Worm (Caenorhabditis elegans): ENCODE data around the gene F13B9.2.

F13B9.2 gene

ce11 chrX:8285169-8285796 lies at the start of gene F13B9.2, which contains the start of gene fis-2:
Gene F13B9.2, plus strand, starts transcription at chrX:8285683.
Gene fis-2, minus strand, starts transcription at chrX:8285219.
- TF ChIP-seq cog-1 (tag; optimal IDR thresholded peaks at IDR 0.05) = no peak
- no peak for TF ChIP-seq ref-1 (GFP tag; conservative IDR thresholded peaks at IDR 0.05)
- TF ChIP-seq klf-2 (GFP tag; conservative IDR thresholded peaks at IDR 0.05) = no peak
- no peak for TF ChIP-seq tab-1 (GFP tag; IDR thresholded peaks at IDR 0.05)
- TF ChIP-seq flt-1 (GFP tag; IDR thresholded peaks at IDR 0.05) = no peak
- no peak for TF ChIP-seq ztf-23 (GFP tag; IDR thresholded peaks at IDR 0.05)
- TF ChIP-seq ztf-29 (GFP tag; IDR thresholded peaks at IDR 0.05) = no peak
- TF ChIP-seq T22C8.4 (GFP tag; IDR thresholded peaks at IDR 0.05) = no peak
- no peak for TF ChIP-seq med-1 (GFP tag; optimal IDR thresholded peaks at IDR 0.05; ENCODE audit: insufficient read depth)

DNA sequence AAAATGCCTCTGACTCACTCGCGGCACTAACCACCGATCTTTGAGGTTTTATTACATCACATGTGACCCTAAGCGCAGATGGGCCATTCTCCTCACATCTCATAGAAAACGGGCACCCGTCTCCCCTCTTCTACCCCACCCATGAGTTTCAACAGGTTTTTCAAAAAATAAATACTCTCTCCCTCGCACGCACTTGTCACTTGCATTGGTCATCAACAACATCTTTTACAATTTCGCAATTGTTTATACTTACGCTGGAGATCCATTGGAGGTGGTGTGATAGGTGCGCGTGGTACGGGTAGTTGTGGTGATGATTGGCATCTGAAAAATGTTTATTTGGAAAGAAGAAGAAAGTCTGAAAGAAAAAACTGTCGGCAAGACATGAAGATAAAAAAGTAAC lies 49.5 kb upstream of the F13B9.2 start, which contains the start of gene M60.4:
TSS of gene M60.4 (minus strand) at position 321 of the 400 bp plus-strand sequence.
- TF ChIP-seq klf-2 (GFP tag; conservative IDR thresholded peaks at IDR 0.05) = no peak
- no peak for TF ChIP-seq flt-1 (GFP tag; IDR thresholded peaks at IDR 0.05)
- TF ChIP-seq ref-1 (GFP tag; conservative IDR thresholded peaks at IDR 0.05) = no peak
- no peak for TF ChIP-seq med-1 (GFP tag; optimal IDR thresholded peaks at IDR 0.05; ENCODE audit: insufficient read depth)
- no peak for TF ChIP-seq ztf-23 (GFP tag; IDR thresholded peaks at IDR 0.05)
- TF ChIP-seq T22C8.4 (GFP tag; IDR thresholded peaks at IDR 0.05) = no peak
- no peak for TF ChIP-seq ztf-29 (GFP tag; IDR thresholded peaks at IDR 0.05)
- no peak for TF ChIP-seq cog-1 (tag; optimal IDR thresholded peaks at IDR 0.05)
- TF ChIP-seq tab-1 (GFP tag; IDR thresholded peaks at IDR 0.05) = no peak

DNA sequence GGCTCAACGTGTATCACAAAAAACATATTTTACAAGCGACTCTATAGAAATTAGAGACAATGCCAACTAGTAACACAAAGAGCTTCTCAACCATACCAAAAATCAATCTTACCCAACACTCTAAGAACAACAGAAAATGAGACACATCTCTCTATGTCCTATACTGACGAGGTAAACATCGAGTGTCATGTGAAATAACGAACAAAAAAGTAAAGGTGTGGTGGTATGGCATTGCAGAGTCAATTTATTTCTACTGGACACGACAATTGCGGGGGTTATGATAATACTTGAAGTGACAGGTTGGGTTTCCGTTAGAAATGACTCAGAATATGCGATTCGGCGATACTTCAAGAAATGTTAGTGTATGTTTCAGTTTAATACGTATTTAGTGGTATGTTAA lies 49.0 kb upstream of the F13B9.2 start:
- no peak for TF ChIP-seq T22C8.4 (GFP tag; IDR thresholded peaks at IDR 0.05)
- TF ChIP-seq ztf-29 (GFP tag; IDR thresholded peaks at IDR 0.05) = no peak
- TF ChIP-seq ztf-23 (GFP tag; IDR thresholded peaks at IDR 0.05) = no peak
- no peak for TF ChIP-seq ref-1 (GFP tag; conservative IDR thresholded peaks at IDR 0.05)
- TF ChIP-seq tab-1 (GFP tag; IDR thresholded peaks at IDR 0.05) = no peak
- no peak for TF ChIP-seq flt-1 (GFP tag; IDR thresholded peaks at IDR 0.05)
- TF ChIP-seq med-1 (GFP tag; optimal IDR thresholded peaks at IDR 0.05; ENCODE audit: insufficient read depth) = no peak
- TF ChIP-seq cog-1 (tag; optimal IDR thresholded peaks at IDR 0.05) = no peak
- no peak for TF ChIP-seq klf-2 (GFP tag; conservative IDR thresholded peaks at IDR 0.05)

ce11 chrX:8238639-8239055 lies 46.8 kb upstream of the F13B9.2 start:
- TF ChIP-seq cog-1 (tag; optimal IDR thresholded peaks at IDR 0.05) = no peak
- no peak for TF ChIP-seq med-1 (GFP tag; optimal IDR thresholded peaks at IDR 0.05; ENCODE audit: insufficient read depth)

ce11 chrX:8241906-8242305 lies 43.6 kb upstream of the F13B9.2 start, which contains the start of gene endu-2:
Gene endu-2, plus strand, starts transcription at chrX:8242301.
- TF ChIP-seq ztf-29 (GFP tag; IDR thresholded peaks at IDR 0.05) (no peak), T22C8.4 (GFP tag; IDR thresholded peaks at IDR 0.05) (no peak), tab-1 (GFP tag; IDR thresholded peaks at IDR 0.05) (no peak), klf-2 (GFP tag; conservative IDR thresholded peaks at IDR 0.05) (no peak), cog-1 (tag; optimal IDR thresholded peaks at IDR 0.05) (no peak), flt-1 (GFP tag; IDR thresholded peaks at IDR 0.05) (no peak), med-1 (GFP tag; optimal IDR thresholded peaks at IDR 0.05; ENCODE audit: insufficient read depth) (no peak)

ce11 chrX:8243116-8243515 lies 42.4 kb upstream of the F13B9.2 start:
- TF ChIP-seq tab-1 (GFP tag; IDR thresholded peaks at IDR 0.05) (no peak), cog-1 (tag; optimal IDR thresholded peaks at IDR 0.05) (no peak), ztf-23 (GFP tag; IDR thresholded peaks at IDR 0.05) (no peak), klf-2 (GFP tag; conservative IDR thresholded peaks at IDR 0.05) (no peak), flt-1 (GFP tag; IDR thresholded peaks at IDR 0.05) (no peak), ztf-29 (GFP tag; IDR thresholded peaks at IDR 0.05) (no peak), T22C8.4 (GFP tag; IDR thresholded peaks at IDR 0.05) (no peak), med-1 (GFP tag; optimal IDR thresholded peaks at IDR 0.05; ENCODE audit: insufficient read depth) (no peak), ref-1 (GFP tag; conservative IDR thresholded peaks at IDR 0.05) (no peak)

ce11 chrX:8246126-8246525 lies 39.4 kb upstream of the F13B9.2 start, which contains the start of gene kqt-2:
Gene kqt-2, minus strand, starts transcription at chrX:8246369.
- TF ChIP-seq ztf-23 (GFP tag; IDR thresholded peaks at IDR 0.05) (no peak), flt-1 (GFP tag; IDR thresholded peaks at IDR 0.05) (no peak), med-1 (GFP tag; optimal IDR thresholded peaks at IDR 0.05; ENCODE audit: insufficient read depth) (no peak), ztf-29 (GFP tag; IDR thresholded peaks at IDR 0.05) (no peak), tab-1 (GFP tag; IDR thresholded peaks at IDR 0.05) (no peak), T22C8.4 (GFP tag; IDR thresholded peaks at IDR 0.05) (no peak), klf-2 (GFP tag; conservative IDR thresholded peaks at IDR 0.05) (no peak), ref-1 (GFP tag; conservative IDR thresholded peaks at IDR 0.05) (no peak), cog-1 (tag; optimal IDR thresholded peaks at IDR 0.05) (no peak)

DNA sequence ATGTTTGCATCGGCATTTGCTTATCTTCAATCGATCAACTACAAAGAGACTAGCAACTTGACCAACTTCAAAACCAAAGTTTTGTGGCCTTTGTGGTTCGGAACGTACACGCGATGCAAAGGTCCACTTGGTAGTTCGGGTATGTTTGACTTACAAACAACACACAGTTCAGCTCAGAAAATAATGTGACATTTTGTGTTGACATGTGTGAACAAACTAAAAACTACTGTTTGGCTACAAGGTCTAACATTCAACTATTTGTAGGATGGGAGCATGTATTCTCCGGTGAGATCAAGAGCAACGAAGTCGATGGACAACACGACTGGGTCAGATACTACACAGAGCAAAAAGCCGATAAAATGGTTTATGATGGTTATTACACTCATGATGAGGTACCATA lies 38.4 kb upstream of the F13B9.2 start:
- TF ChIP-seq klf-2 (GFP tag; conservative IDR thresholded peaks at IDR 0.05) (no peak), ztf-29 (GFP tag; IDR thresholded peaks at IDR 0.05) (no peak), med-1 (GFP tag; optimal IDR thresholded peaks at IDR 0.05; ENCODE audit: insufficient read depth) (no peak), tab-1 (GFP tag; IDR thresholded peaks at IDR 0.05) (no peak), ztf-23 (GFP tag; IDR thresholded peaks at IDR 0.05) (no peak), T22C8.4 (GFP tag; IDR thresholded peaks at IDR 0.05) (no peak), cog-1 (tag; optimal IDR thresholded peaks at IDR 0.05) (no peak), ref-1 (GFP tag; conservative IDR thresholded peaks at IDR 0.05) (no peak)

DNA sequence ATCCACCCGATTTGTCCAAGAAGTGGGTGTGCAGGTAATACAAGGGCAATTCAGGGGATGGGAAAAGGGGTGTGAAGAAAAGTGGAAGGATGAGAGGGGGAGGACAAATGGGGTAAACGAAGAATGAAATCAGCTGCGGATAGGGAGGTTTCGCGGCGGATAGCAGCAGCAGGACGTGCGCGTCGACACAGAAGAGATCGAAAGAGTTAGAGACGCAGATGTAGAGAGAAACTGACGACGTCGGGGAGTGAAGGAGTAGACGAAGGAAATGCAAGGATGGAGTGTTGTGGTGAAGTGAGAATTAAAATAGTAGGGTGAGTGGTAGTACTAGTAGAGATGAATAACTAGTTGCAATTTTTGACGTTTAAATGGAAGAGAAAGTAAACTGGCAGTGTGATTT lies 33.2 kb upstream of the F13B9.2 start, which contains the start of gene M60.6:
TSS of gene M60.6 (minus strand) at position 166 of the 400 bp plus-strand sequence.
- TF ChIP-seq flt-1 (GFP tag; IDR thresholded peaks at IDR 0.05) (no peak), ref-1 (GFP tag; conservative IDR thresholded peaks at IDR 0.05) (no peak), ztf-23 (GFP tag; IDR thresholded peaks at IDR 0.05) (no peak), T22C8.4 (GFP tag; IDR thresholded peaks at IDR 0.05) (no peak), cog-1 (tag; optimal IDR thresholded peaks at IDR 0.05) (no peak), klf-2 (GFP tag; conservative IDR thresholded peaks at IDR 0.05) (no peak), tab-1 (GFP tag; IDR thresholded peaks at IDR 0.05) (no peak), ztf-29 (GFP tag; IDR thresholded peaks at IDR 0.05) (no peak), med-1 (GFP tag; optimal IDR thresholded peaks at IDR 0.05; ENCODE audit: insufficient read depth) (no peak)

All from whole organism, midembryonic.